Fruit fly (Drosophila melanogaster) whole organism, embryonic: ENCODE results near the gene brat.

Experiments
- Atf6 ChIP-seq: fragments of 200-800 bp; sonication (Bioruptor generic); IDR thresholded peaks from 2 replicates; pipeline ENCODE4 v1.3.6; 2022; ENCODE audit warnings: missing biosample characterization, missing genetic modification characterization
- CG11093 ChIP-seq: fragments of 200-800 bp; sonication (Bioruptor generic); IDR thresholded peaks from 3 replicates; pipeline ENCODE4 v1.3.6; 2022; ENCODE audit warnings: missing biosample characterization, missing genetic modification characterization
- CG11695 ChIP-seq: fragments of 200-800 bp; sonication (Bioruptor generic); IDR thresholded peaks from 3 replicates; pipeline ENCODE4 v1.3.6; 2022; ENCODE audit warnings: missing biosample characterization, missing genetic modification characterization
- CG14050 ChIP-seq: fragments of 200-800 bp; sonication (Bioruptor generic); IDR thresholded peaks from 3 replicates; pipeline ENCODE4 v1.3.6; 2022; ENCODE audit warnings: missing biosample characterization, missing genetic modification characterization
- CG15011 ChIP-seq: fragments of 200-800 bp; sonication (Bioruptor generic); optimal IDR thresholded peaks from 3 replicates; lab custom pipeline; 2018; ENCODE audit warnings: missing biosample characterization, mild to moderate bottlenecking, missing genetic modification characterization
- CG16779 ChIP-seq: fragments of 200-800 bp; sonication (Bioruptor generic); IDR thresholded peaks from 2 replicates; pipeline ENCODE4 v1.3.6; 2022; ENCODE audit warnings: missing biosample characterization, missing genetic modification characterization
- CG16813 ChIP-seq: fragments of 200-800 bp; sonication (Bioruptor generic); IDR thresholded peaks from 3 replicates; pipeline ENCODE4 v1.3.6; 2022; ENCODE audit warnings: missing biosample characterization, missing genetic modification characterization; ENCODE audit not compliant: partially characterized antibody
- CG2120 ChIP-seq: fragments of 200-800 bp; sonication (Bioruptor generic); optimal IDR thresholded peaks from 3 replicates; lab custom pipeline; 2016; ENCODE audit warnings: missing biosample characterization, missing genetic modification characterization
- CG3726 ChIP-seq: fragments of 200-800 bp; sonication (Bioruptor generic); IDR thresholded peaks from 3 replicates; pipeline ENCODE4, ENCODE4 v1.3.6; 2022; ENCODE audit warnings: missing biosample characterization, missing genetic modification characterization
- CG42726 ChIP-seq: fragments of 200-800 bp; sonication (Bioruptor generic); IDR thresholded peaks from 2 replicates; pipeline ENCODE4 v1.3.6; 2022; ENCODE audit warnings: missing biosample characterization, missing genetic modification characterization; ENCODE audit not compliant: partially characterized antibody
- CG4617 ChIP-seq: fragments of 200-800 bp; sonication (Bioruptor generic); optimal IDR thresholded peaks from 3 replicates; lab custom pipeline; 2016; ENCODE audit warnings: missing biosample characterization, missing genetic modification characterization, borderline replicate concordance
- CG6175 ChIP-seq: fragments of 200-800 bp; sonication (Bioruptor generic); IDR thresholded peaks from 3 replicates; pipeline ENCODE4 v1.3.6; 2022; ENCODE audit warnings: missing biosample characterization, missing genetic modification characterization
- CG7745 ChIP-seq: fragments of 200-800 bp; sonication (Bioruptor generic); optimal IDR thresholded peaks from 2 replicates; lab custom pipeline; 2018; ENCODE audit warnings: missing biosample characterization, mild to moderate bottlenecking, missing genetic modification characterization, moderate library complexity
- CG7928 ChIP-seq: fragments of 200-800 bp; sonication (Bioruptor generic); optimal IDR thresholded peaks from 2 replicates; lab custom pipeline; 2017; ENCODE audit warnings: missing biosample characterization, mild to moderate bottlenecking, missing genetic modification characterization
- CG7963 ChIP-seq: fragments of 200-800 bp; sonication (Bioruptor generic); IDR thresholded peaks from 3 replicates; pipeline ENCODE4 v1.3.6; 2022; ENCODE audit warnings: missing biosample characterization, missing genetic modification characterization; ENCODE audit not compliant: partially characterized antibody
- CG8089 ChIP-seq: fragments of 200-800 bp; sonication (Bioruptor generic); optimal IDR thresholded peaks from 3 replicates; lab custom pipeline; 2016; ENCODE audit warnings: missing biosample characterization, missing genetic modification characterization
- CG9437 ChIP-seq: fragments of 200-800 bp; sonication (Bioruptor generic); optimal IDR thresholded peaks from 2 replicates; lab custom pipeline; 2018; ENCODE audit warnings: missing biosample characterization, mild to moderate bottlenecking, missing genetic modification characterization
- CG9797 ChIP-seq: fragments of 200-800 bp; sonication (Bioruptor generic); optimal IDR thresholded peaks from 3 replicates; lab custom pipeline; 2018; ENCODE audit warnings: missing biosample characterization, mild to moderate bottlenecking, missing genetic modification characterization
- CG9876 ChIP-seq: fragments of 200-800 bp; sonication (Bioruptor generic); optimal IDR thresholded peaks from 2 replicates; lab custom pipeline; 2016; ENCODE audit warnings: missing biosample characterization, missing genetic modification characterization
- Dll ChIP-seq: fragments of 200-800 bp; sonication (Bioruptor generic); IDR thresholded peaks from 4 replicates; pipeline ENCODE4 v1.3.6; 2022; ENCODE audit warnings: missing biosample characterization, missing genetic modification characterization; ENCODE audit not compliant: partially characterized antibody
- Dref ChIP-seq: fragments of 200-800 bp; sonication (Bioruptor generic); IDR thresholded peaks from 2 replicates; pipeline ENCODE4 v1.3.6; 2022; ENCODE audit warnings: missing biosample characterization, missing genetic modification characterization
- ERR ChIP-seq: fragments of 200-800 bp; sonication (Bioruptor generic); optimal IDR thresholded peaks from 2 replicates; lab custom pipeline; 2016; ENCODE audit warnings: missing biosample characterization, missing genetic modification characterization
- HLH4C ChIP-seq: fragments of 200-800 bp; sonication (Bioruptor generic); IDR thresholded peaks from 3 replicates; pipeline ENCODE4 v1.3.6; 2022; ENCODE audit warnings: missing biosample characterization, missing genetic modification characterization; ENCODE audit not compliant: partially characterized antibody
- Hey ChIP-seq: fragments of 200-800 bp; sonication (Bioruptor generic); optimal IDR thresholded peaks from 3 replicates; lab custom pipeline; 2018; ENCODE audit warnings: missing biosample characterization, mild to moderate bottlenecking, missing genetic modification characterization
- Hr3 ChIP-seq: fragments of 200-800 bp; sonication (Bioruptor generic); optimal IDR thresholded peaks from 3 replicates; lab custom pipeline; 2016; ENCODE audit warnings: missing biosample characterization, missing genetic modification characterization
- Lim3 ChIP-seq: fragments of 200-800 bp; sonication (Bioruptor generic); IDR thresholded peaks from 2 replicates; pipeline ENCODE4 v1.3.6; 2022; ENCODE audit warnings: missing biosample characterization, missing genetic modification characterization
- MTF-1 ChIP-seq: fragments of 200-800 bp; sonication (Bioruptor generic); optimal IDR thresholded peaks from 2 replicates; lab custom pipeline; 2018; ENCODE audit warnings: missing biosample characterization, mild to moderate bottlenecking, missing genetic modification characterization, borderline replicate concordance
- Poxn ChIP-seq: fragments of 200-800 bp; sonication (Bioruptor generic); IDR thresholded peaks from 2 replicates; pipeline ENCODE4 v1.3.6; 2022; ENCODE audit warnings: missing biosample characterization, missing genetic modification characterization
- TFAM ChIP-seq: fragments of 200-800 bp; sonication (Bioruptor generic); optimal IDR thresholded peaks from 2 replicates; lab custom pipeline; 2017; ENCODE audit warnings: missing biosample characterization, missing genetic modification characterization, inconsistent platforms
- Xbp1 ChIP-seq: fragments of 200-800 bp; sonication (Bioruptor generic); optimal IDR thresholded peaks from 3 replicates; lab custom pipeline; 2016; ENCODE audit warnings: missing biosample characterization, mild to moderate bottlenecking, missing genetic modification characterization
- ash1 ChIP-seq: fragments of 200-800 bp; sonication (Bioruptor generic); optimal IDR thresholded peaks from 2 replicates; lab custom pipeline; 2018; ENCODE audit warnings: missing biosample characterization, mild to moderate bottlenecking, missing genetic modification characterization
- bsh ChIP-seq, 2 experiments: fragments of 200-800 bp; sonication (Bioruptor generic); optimal IDR thresholded peaks; 2 replicates each; lab custom pipeline; 2017 to 2018; ENCODE audit warnings: mild to moderate bottlenecking in 2 of 2, missing biosample characterization in 2 of 2, missing genetic modification characterization in 2 of 2, moderate library complexity in 1 of 2
- cas ChIP-seq: fragments of 200-800 bp; sonication (Bioruptor generic); IDR thresholded peaks from 2 replicates; pipeline ENCODE4 v1.3.6; 2022; ENCODE audit warnings: missing biosample characterization, missing genetic modification characterization
- corto ChIP-seq: fragments of 200-800 bp; sonication (Bioruptor generic); optimal IDR thresholded peaks from 2 replicates; lab custom pipeline; 2016; ENCODE audit warnings: missing biosample characterization, mild to moderate bottlenecking, missing genetic modification characterization, moderate library complexity
- crp ChIP-seq, 2 experiments: fragments of 200-800 bp; sonication (Bioruptor generic); optimal IDR thresholded peaks; 2 replicates in 1 of 2; 3 replicates in 1 of 2; lab custom pipeline; 2017; ENCODE audit warnings: missing biosample characterization in 2 of 2, missing genetic modification characterization in 2 of 2, mild to moderate bottlenecking in 1 of 2, moderate library complexity in 1 of 2
- dimm ChIP-seq: fragments of 200-800 bp; sonication (Bioruptor generic); IDR thresholded peaks from 2 replicates; pipeline ENCODE4 v1.3.6; 2022; ENCODE audit warnings: missing biosample characterization, missing genetic modification characterization
- fru ChIP-seq: fragments of >200 bp; optimal IDR thresholded peaks from 2 replicates; lab custom pipeline; 2017
- gcm2 ChIP-seq: fragments of 200-800 bp; sonication (Bioruptor generic); optimal IDR thresholded peaks from 2 replicates; lab custom pipeline; 2016; ENCODE audit warnings: missing biosample characterization, missing genetic modification characterization
- gem ChIP-seq: fragments of 200-800 bp; sonication (Bioruptor generic); optimal IDR thresholded peaks from 2 replicates; lab custom pipeline; 2019; ENCODE audit warnings: missing biosample characterization, mild to moderate bottlenecking, missing genetic modification characterization, moderate library complexity
- jing ChIP-seq: fragments of 200-800 bp; sonication (Bioruptor generic); optimal IDR thresholded peaks from 2 replicates; lab custom pipeline; 2018; ENCODE audit warnings: missing biosample characterization, mild to moderate bottlenecking, missing genetic modification characterization
- lab ChIP-seq: fragments of 200-800 bp; sonication (Bioruptor generic); optimal IDR thresholded peaks from 3 replicates; lab custom pipeline; 2017; ENCODE audit warnings: missing biosample characterization, missing genetic modification characterization, mild to moderate bottlenecking, moderate library complexity, missing genetic modification reagents
- lilli ChIP-seq: fragments of 200-800 bp; sonication (Bioruptor generic); optimal IDR thresholded peaks from 3 replicates; lab custom pipeline; 2016; ENCODE audit warnings: missing biosample characterization, missing genetic modification characterization
- nerfin-1 ChIP-seq: fragments of 200-800 bp; sonication (Bioruptor generic); optimal IDR thresholded peaks from 3 replicates; lab custom pipeline; 2019; ENCODE audit warnings: missing biosample characterization, mild to moderate bottlenecking, missing genetic modification characterization, moderate library complexity
- nerfin-2 ChIP-seq: fragments of 200-800 bp; sonication (Bioruptor generic); IDR thresholded peaks from 2 replicates; pipeline ENCODE4 v1.3.6; 2022; ENCODE audit warnings: missing biosample characterization, missing genetic modification characterization; ENCODE audit not compliant: partially characterized antibody
- run ChIP-seq: fragments of 200-800 bp; sonication (Bioruptor generic); optimal IDR thresholded peaks from 3 replicates; lab custom pipeline; 2018; ENCODE audit warnings: missing biosample characterization, mild to moderate bottlenecking, missing genetic modification characterization
- sd ChIP-seq: fragments of 200-800 bp; sonication (Bioruptor generic); optimal IDR thresholded peaks from 3 replicates; lab custom pipeline; 2018; ENCODE audit warnings: missing biosample characterization, mild to moderate bottlenecking, missing genetic modification characterization, moderate library complexity
- stc ChIP-seq: fragments of 200-800 bp; sonication (Bioruptor generic); IDR thresholded peaks from 2 replicates; pipeline ENCODE4 v1.3.6; 2022; ENCODE audit warnings: missing biosample characterization, missing genetic modification characterization
- zfh1 ChIP-seq: fragments of 200-800 bp; sonication (Bioruptor generic); IDR thresholded peaks from 3 replicates; pipeline ENCODE4 v1.3.6; 2022; ENCODE audit warnings: missing biosample characterization, missing genetic modification characterization

brat gene

dm6 chr2L:19133465-19134365, at the start of gene brat:
Gene brat (plus strand): TSS chr2L:19133816.
- no peak for TF ChIP-seq MTF-1 (GFP tag; lab: Kevin White, UChicago)
- TF ChIP-seq CG15011 (GFP tag; lab: Kevin White, UChicago) = no peak
- peak; percentile 79 for TF ChIP-seq CG2120 (GFP tag; lab: Kevin White, UChicago)
- TF ChIP-seq zfh1 (GFP tag; lab: Robert Waterston, UW) = no peak
- peak in 1 of 2 experiments; percentile 5 for TF ChIP-seq crp (GFP tag; optimal IDR thresholded peaks at IDR 0.05; lab: Kevin White, UChicago)
- peak; percentile 55 for TF ChIP-seq Xbp1 (GFP tag; lab: Kevin White, UChicago)
- TF ChIP-seq CG8089 (GFP tag; lab: Kevin White, UChicago) = peak; percentile 21
- TF ChIP-seq nerfin-1 = peak; percentile 91
- peak; percentile 78 for TF ChIP-seq CG7963
- no peak for TF ChIP-seq Poxn (GFP tag; lab: Robert Waterston, UW)
- 0 out of 3 replicates have a peak, but pooled peaks have one; percentile 9 for TF ChIP-seq CG11695 (GFP tag; lab: Robert Waterston, UW)
- no peak for TF ChIP-seq Atf6 (GFP tag; lab: Robert Waterston, UW)
- no peak for TF ChIP-seq fru (lab: Kevin White, UChicago)
- no peak for TF ChIP-seq gcm2 (GFP tag; lab: Kevin White, UChicago)
- no peak for TF ChIP-seq ash1
- TF ChIP-seq bsh (GFP tag; optimal IDR thresholded peaks at IDR 0.05; lab: Kevin White, UChicago) = peak in 1 of 2 experiments; percentile 6
- no peak for TF ChIP-seq Lim3 (GFP tag; lab: Robert Waterston, UW)
- peak; percentile 44 for TF ChIP-seq CG9876 (GFP tag; lab: Kevin White, UChicago)
- TF ChIP-seq CG42726 = 0 out of 2 replicates have a peak, but pooled peaks have one; percentile 53
- no peak for TF ChIP-seq Hey
- no peak for TF ChIP-seq CG14050
- TF ChIP-seq cas (GFP tag; lab: Robert Waterston, UW) = no peak
- no peak for TF ChIP-seq CG7928 (GFP tag; lab: Kevin White, UChicago)
- TF ChIP-seq ERR (GFP tag; lab: Kevin White, UChicago) = peak; percentile 26
- peak; percentile 96 for TF ChIP-seq HLH4C (GFP tag; lab: Robert Waterston, UW)
- no peak for TF ChIP-seq TFAM
- no peak for TF ChIP-seq stc (GFP tag; lab: Robert Waterston, UW)
- peak; percentile 26 for TF ChIP-seq corto (GFP tag; lab: Kevin White, UChicago)
- TF ChIP-seq CG7745 (tag; lab: Kevin White, UChicago) = no peak
- no peak for TF ChIP-seq CG16779 (GFP tag; lab: Robert Waterston, UW)
- TF ChIP-seq CG11093 (GFP tag; lab: Robert Waterston, UW) = no peak
- TF ChIP-seq run (tag; lab: Kevin White, UChicago) = no peak
- no peak for TF ChIP-seq CG3726 (GFP tag; lab: Robert Waterston, UW)
- peak; percentile 60 for TF ChIP-seq Hr3 (GFP tag; lab: Kevin White, UChicago)
- peak; percentile 96 for TF ChIP-seq Dll
- no peak for TF ChIP-seq CG6175 (GFP tag; lab: Robert Waterston, UW)
- no peak for TF ChIP-seq jing (GFP tag; lab: Kevin White, UChicago)
- peak; percentile 40 for TF ChIP-seq lab (GFP tag; lab: Kevin White, UChicago)
- peak; percentile 53 for TF ChIP-seq CG9437 (GFP tag; lab: Kevin White, UChicago)
- TF ChIP-seq dimm = no peak
- peak; percentile 95 for TF ChIP-seq CG16813 (GFP tag; lab: Robert Waterston, UW)
- peak; percentile 91 for TF ChIP-seq nerfin-2
- TF ChIP-seq CG4617 = peak; percentile 48
- TF ChIP-seq CG9797 (GFP tag; lab: Kevin White, UChicago) = peak; percentile 27
- peak; percentile 80 for TF ChIP-seq lilli (GFP tag; lab: Kevin White, UChicago)
- TF ChIP-seq Dref (GFP tag; lab: Robert Waterston, UW) = peak; percentile 72
- peak; percentile 99 for TF ChIP-seq sd (tag; lab: Kevin White, UChicago)
- peak; percentile 62 for TF ChIP-seq gem (tag; lab: Kevin White, UChicago)
